Worm (Caenorhabditis elegans) whole organism, young adult: ENCODE data around the gene ooc-3.
A peak's percentile ranks its signal among the peaks of the same experiment; 100 is the strongest.

Source experiments
- B0336.3 ChIP-seq: fragments of 200-800 bp; sonication (Bioruptor generic); IDR thresholded peaks from 2 replicates; pipeline ENCODE4 v1.3.6; 2022; ENCODE audit warnings: missing genetic modification characterization, missing compliant biosample characterization
- C17E4.6 ChIP-seq: fragments of 200-800 bp; sonication (Bioruptor generic); IDR thresholded peaks from 2 replicates; pipeline ENCODE4 v1.3.6; 2022; ENCODE audit warnings: missing genetic modification reagents, missing genetic modification characterization, missing compliant biosample characterization
- D2030.7 ChIP-seq: fragments of 200-800 bp; sonication (Bioruptor generic); IDR thresholded peaks from 2 replicates; pipeline ENCODE4 v1.3.6; 2022; ENCODE audit warnings: missing genetic modification reagents, missing genetic modification characterization, missing compliant biosample characterization
- F22D6.2 ChIP-seq: sonication (generic microtip); optimal IDR thresholded peaks from 2 replicates; lab custom pipeline; 2016; ENCODE audit warnings: mild to moderate bottlenecking, missing genetic modification characterization, missing compliant biosample characterization
- F33H1.4 ChIP-seq: fragments of 200-800 bp; sonication (Bioruptor generic); IDR thresholded peaks from 2 replicates; pipeline ENCODE4 v1.3.6; 2022; ENCODE audit warnings: missing genetic modification reagents, missing genetic modification characterization, missing compliant biosample characterization
- F39B2.1 ChIP-seq: fragments of 200-800 bp; sonication (Bioruptor generic); IDR thresholded peaks from 2 replicates; pipeline ENCODE4 v1.3.6; 2022; ENCODE audit warnings: missing genetic modification reagents, missing genetic modification characterization, missing compliant biosample characterization
- F52B5.7 ChIP-seq: sonication (generic microtip); optimal IDR thresholded peaks from 2 replicates; lab custom pipeline; 2016; ENCODE audit warnings: mild to moderate bottlenecking, missing genetic modification characterization, missing compliant biosample characterization
- Y53G8AR.9 ChIP-seq: fragments of 200-800 bp; sonication (Bioruptor generic); conservative IDR thresholded peaks from 2 replicates; pipeline ENCODE4 v1.3.6; 2022; ENCODE audit warnings: missing genetic modification reagents, missing genetic modification characterization, missing compliant biosample characterization
- ZK185.1 ChIP-seq: sonication (generic microtip); optimal IDR thresholded peaks from 2 replicates; lab custom pipeline; 2016; ENCODE audit warnings: mild to moderate bottlenecking, missing genetic modification characterization, missing compliant biosample characterization; ENCODE audit not compliant: poor library complexity, severe bottlenecking
- aptf-3 ChIP-seq: fragments of 200-800 bp; sonication (Bioruptor generic); IDR thresholded peaks from 2 replicates; pipeline ENCODE4 v1.3.6; 2022; ENCODE audit warnings: missing genetic modification characterization, missing compliant biosample characterization
- attf-6 ChIP-seq: fragments of 200-800 bp; sonication (Bioruptor generic); IDR thresholded peaks from 2 replicates; pipeline ENCODE4 v1.3.6; 2022; ENCODE audit warnings: missing genetic modification reagents, missing genetic modification characterization, missing compliant biosample characterization
- bed-2 ChIP-seq: fragments of 200-800 bp; sonication (Bioruptor generic); IDR thresholded peaks from 2 replicates; pipeline ENCODE4 v1.3.6; 2022; ENCODE audit warnings: missing genetic modification reagents, missing genetic modification characterization, missing compliant biosample characterization
- ceh-40 ChIP-seq: fragments of 200-800 bp; sonication (Bioruptor generic); IDR thresholded peaks from 2 replicates; pipeline ENCODE4 v1.3.6; 2022; ENCODE audit warnings: missing genetic modification characterization, missing compliant biosample characterization
- ceh-79 ChIP-seq: sonication (generic microtip); optimal IDR thresholded peaks from 2 replicates; lab custom pipeline; 2017; ENCODE audit warnings: mild to moderate bottlenecking, missing genetic modification characterization, missing compliant biosample characterization
- egl-44 ChIP-seq: fragments of 200-800 bp; sonication (Bioruptor generic); IDR thresholded peaks from 2 replicates; pipeline ENCODE4 v1.3.6; 2022; ENCODE audit warnings: missing genetic modification reagents, missing genetic modification characterization, missing compliant biosample characterization
- egrh-3 ChIP-seq: fragments of 200-800 bp; sonication (Bioruptor generic); IDR thresholded peaks from 2 replicates; pipeline ENCODE4 v1.3.6; 2022; ENCODE audit warnings: missing genetic modification reagents, missing genetic modification characterization, missing compliant biosample characterization
- ekl-4 ChIP-seq: fragments of 200-800 bp; sonication (Bioruptor generic); IDR thresholded peaks from 2 replicates; pipeline ENCODE4 v1.3.6; 2022; ENCODE audit warnings: missing genetic modification reagents, missing genetic modification characterization, missing compliant biosample characterization
- him-1 ChIP-seq: sonication (generic microtip); optimal IDR thresholded peaks from 2 replicates; lab custom pipeline; 2016; ENCODE audit warnings: missing genotype, missing genetic modification reagents, missing genetic modification characterization, missing compliant biosample characterization
- hsf-1 ChIP-seq: fragments of 200-800 bp; sonication (Bioruptor generic); IDR thresholded peaks from 2 replicates; pipeline ENCODE4 v1.3.6; 2022; ENCODE audit warnings: missing genetic modification reagents, missing genetic modification characterization, missing compliant biosample characterization
- lin-35 ChIP-seq, 3 experiments: fragments of 150-350 bp in 2 of 3; sonication (generic microtip) in 1 of 3; optimal IDR thresholded peaks; 2 replicates each; lab custom pipeline; 2014 to 2018; ENCODE audit warnings: missing biosample characterization in 3 of 3, missing genetic modification characterization in 3 of 3, missing genetic modification reagents in 3 of 3
- lin-40 ChIP-seq: sonication (generic microtip); optimal IDR thresholded peaks from 2 replicates; lab custom pipeline; 2016; ENCODE audit warnings: missing genetic modification characterization, mild to moderate bottlenecking, missing compliant biosample characterization, missing genotype, missing genetic modification reagents
- lsl-1 ChIP-seq: fragments of 200-800 bp; sonication (Bioruptor generic); optimal IDR thresholded peaks from 2 replicates; lab custom pipeline; 2018; ENCODE audit warnings: mild to moderate bottlenecking, missing genetic modification characterization, moderate library complexity, missing compliant biosample characterization
- madf-3 ChIP-seq: fragments of 200-800 bp; sonication (Bioruptor generic); IDR thresholded peaks from 2 replicates; pipeline ENCODE4 v1.3.6; 2022; ENCODE audit warnings: missing genetic modification reagents, missing genetic modification characterization, missing compliant biosample characterization
- madf-6 ChIP-seq: fragments of 200-800 bp; sonication (Bioruptor generic); IDR thresholded peaks from 2 replicates; pipeline ENCODE4 v1.3.6; 2022; ENCODE audit warnings: missing genetic modification reagents, missing genetic modification characterization, missing compliant biosample characterization
- madf-8 ChIP-seq: fragments of 200-800 bp; sonication (Bioruptor generic); conservative IDR thresholded peaks from 2 replicates; pipeline ENCODE4 v1.3.6; 2022; ENCODE audit warnings: missing genetic modification reagents, missing genetic modification characterization, missing compliant biosample characterization
- mcd-1 ChIP-seq: fragments of 200-800 bp; sonication (Bioruptor generic); IDR thresholded peaks from 2 replicates; pipeline ENCODE4 v1.3.6; 2022; ENCODE audit warnings: missing genetic modification reagents, missing genetic modification characterization, missing compliant biosample characterization
- mxl-1 ChIP-seq: sonication (generic microtip); optimal IDR thresholded peaks from 2 replicates; lab custom pipeline; 2016; ENCODE audit warnings: missing genetic modification characterization, missing compliant biosample characterization
- nfya-2 ChIP-seq: fragments of 200-800 bp; sonication (Bioruptor generic); IDR thresholded peaks from 2 replicates; pipeline ENCODE4 v1.3.6; 2022; ENCODE audit warnings: missing genetic modification reagents, missing genetic modification characterization, missing compliant biosample characterization
- nhr-179 ChIP-seq: sonication (generic microtip); optimal IDR thresholded peaks from 2 replicates; lab custom pipeline; 2016; ENCODE audit warnings: mild to moderate bottlenecking, missing genetic modification characterization, missing compliant biosample characterization
- nhr-90 ChIP-seq: sonication (generic microtip); optimal IDR thresholded peaks from 2 replicates; lab custom pipeline; 2016; ENCODE audit warnings: missing genotype, mild to moderate bottlenecking, missing genetic modification characterization, missing compliant biosample characterization
- pbrm-1 ChIP-seq: fragments of 200-800 bp; sonication (Bioruptor generic); IDR thresholded peaks from 2 replicates; pipeline ENCODE4 v1.3.6; 2022; ENCODE audit warnings: missing genetic modification reagents, missing genetic modification characterization, missing compliant biosample characterization
- rec-8 ChIP-seq, 2 experiments: sonication (generic microtip); optimal IDR thresholded peaks; 2 replicates each; lab custom pipeline; 2016; ENCODE audit warnings: mild to moderate bottlenecking in 2 of 2, missing genetic modification characterization in 2 of 2, missing genetic modification reagents in 2 of 2, missing genotype in 2 of 2, missing biosample characterization in 1 of 2, missing compliant biosample characterization in 1 of 2, moderate library complexity in 1 of 2
- repo-1 ChIP-seq: sonication (generic microtip); optimal IDR thresholded peaks from 2 replicates; lab custom pipeline; 2017; ENCODE audit warnings: mild to moderate bottlenecking, missing genetic modification characterization, missing compliant biosample characterization
- snpc-4 ChIP-seq, 5 experiments: fragments of 150-350 bp in 1 of 5; sonication (generic microtip) in 4 of 5; optimal IDR thresholded peaks; 2 replicates each; lab custom pipeline; 2014 to 2018; ENCODE audit warnings: missing genetic modification characterization in 5 of 5, missing biosample characterization in 3 of 5, antibody characterized with exemption in 2 of 5, mild to moderate bottlenecking in 2 of 5, missing compliant biosample characterization in 2 of 5, missing genotype in 2 of 5, moderate library complexity in 2 of 5, missing genetic modification reagents in 1 of 5
- tbx-9 ChIP-seq: sonication (generic microtip); optimal IDR thresholded peaks from 2 replicates; lab custom pipeline; 2016; ENCODE audit warnings: borderline replicate concordance, missing genetic modification characterization, inconsistent platforms, missing compliant biosample characterization
- unc-130 ChIP-seq: sonication (generic microtip); optimal IDR thresholded peaks from 2 replicates; lab custom pipeline; 2016; ENCODE audit warnings: missing genetic modification reagents, missing genetic modification characterization, missing compliant biosample characterization
- xnd-1 ChIP-seq: sonication (generic microtip); optimal IDR thresholded peaks from 2 replicates; lab custom pipeline; 2016; ENCODE audit warnings: missing genotype, missing genetic modification reagents, missing genetic modification characterization, missing compliant biosample characterization
- ztf-25 ChIP-seq: fragments of 200-800 bp; sonication (Bioruptor generic); IDR thresholded peaks from 2 replicates; pipeline ENCODE4 v1.3.6; 2022; ENCODE audit warnings: missing genetic modification reagents, missing genetic modification characterization, missing compliant biosample characterization
- ztf-3 ChIP-seq: fragments of 200-800 bp; sonication (Bioruptor generic); optimal IDR thresholded peaks from 2 replicates; lab custom pipeline; 2018; ENCODE audit warnings: mild to moderate bottlenecking, missing genetic modification characterization, missing compliant biosample characterization

The ooc-3 gene

ce11 chrII:11537115-11537514, 42.0 kb upstream of the ooc-3 start (continued):
- peak; percentile 72 for TF ChIP-seq unc-130
- TF ChIP-seq lin-40 (tag; lab: Kevin White, UChicago): no peak
- TF ChIP-seq madf-3 (GFP tag; lab: Robert Waterston, UW): peak; percentile 92
- no peak for TF ChIP-seq F52B5.7 (tag; lab: Kevin White, UChicago)
- no peak for TF ChIP-seq egl-44
- TF ChIP-seq egrh-3: peak; percentile 82
- no peak for TF ChIP-seq F39B2.1
- TF ChIP-seq repo-1 (tag; lab: Kevin White, UChicago): no peak
- TF ChIP-seq tbx-9 (tag; lab: Kevin White, UChicago): no peak
- TF ChIP-seq F22D6.2 (tag; lab: Kevin White, UChicago): no peak
- no peak for TF ChIP-seq mxl-1 (tag; lab: Kevin White, UChicago)
- no peak for TF ChIP-seq ceh-79 (tag; lab: Kevin White, UChicago)
- no peak for TF ChIP-seq ceh-40 (GFP tag; lab: Robert Waterston, UW)
- peak; percentile 64 for TF ChIP-seq ekl-4
- TF ChIP-seq B0336.3 (GFP tag; lab: Robert Waterston, UW): peak; percentile 71
- peak; percentile 78 for TF ChIP-seq mcd-1 (GFP tag; lab: Robert Waterston, UW)
- peak; percentile 81; the same call in 1 of the 2 replicates for TF ChIP-seq bed-2 (GFP tag; lab: Robert Waterston, UW)
- peak; percentile 75; the same call in 1 of the 2 replicates for TF ChIP-seq pbrm-1
- peak; percentile 98 for TF ChIP-seq madf-6 (GFP tag; lab: Robert Waterston, UW)
- TF ChIP-seq C17E4.6 (GFP tag; lab: Robert Waterston, UW): peak; percentile 78
- TF ChIP-seq rec-8 (tag; optimal IDR thresholded peaks at IDR 0.05; lab: Kevin White, UChicago): no peak
- no peak for TF ChIP-seq ztf-3 (GFP tag; lab: Kevin White, UChicago)
- no peak for TF ChIP-seq aptf-3 (GFP tag; lab: Robert Waterston, UW)
- TF ChIP-seq lin-35 (GFP tag; optimal IDR thresholded peaks at IDR 0.05; lab: Kevin White, UChicago): peak in 2 of 3 experiments; percentile 38 to 44
- peak; percentile 30 for TF ChIP-seq him-1 (tag; lab: Kevin White, UChicago)
- no peak for TF ChIP-seq ztf-25 (GFP tag; lab: Robert Waterston, UW)
- TF ChIP-seq, all 124 proteins: peak for 46

DNA sequence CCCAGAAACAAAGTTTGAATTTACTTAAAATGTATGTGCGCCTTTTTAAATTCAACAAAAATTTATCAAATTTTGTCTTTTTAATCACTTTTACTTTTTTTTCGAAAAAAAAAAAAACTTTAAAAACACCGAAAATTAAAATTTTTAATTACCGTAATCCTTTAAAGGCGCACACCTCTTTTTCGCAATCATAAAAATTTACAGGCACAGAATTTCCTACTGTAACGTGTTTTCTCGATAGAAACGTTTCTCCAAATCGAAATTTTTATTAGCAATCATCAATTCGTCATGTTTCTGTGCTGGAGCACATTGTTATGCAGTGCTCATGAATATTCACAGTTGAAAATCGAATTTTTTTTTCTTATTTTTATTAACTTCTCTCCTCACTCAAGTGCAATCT, 41.4 kb upstream of the ooc-3 start:
- TF ChIP-seq hsf-1 (no peak), madf-6 (GFP tag; lab: Robert Waterston, UW) (peak; percentile 92), D2030.7 (GFP tag; lab: Robert Waterston, UW) (0 out of 2 replicates have a peak, but pooled peaks have one; percentile 28), nfya-2 (GFP tag; lab: Robert Waterston, UW) (no peak), xnd-1 (peak; percentile 72), madf-8 (GFP tag; lab: Robert Waterston, UW) (peak; percentile 93), F33H1.4 (GFP tag; lab: Robert Waterston, UW) (peak; percentile 31; the same call in 1 of the 2 replicates), nhr-179 (tag; lab: Kevin White, UChicago) (no peak), attf-6 (GFP tag; lab: Robert Waterston, UW) (no peak), lsl-1 (GFP tag; lab: Kevin White, UChicago) (peak; percentile 81)

- TF ChIP-seq F33H1.4 (GFP tag; lab: Robert Waterston, UW) (no peak), nhr-90 (tag; lab: Kevin White, UChicago) (no peak), Y53G8AR.9 (GFP tag; lab: Robert Waterston, UW) (no peak), ZK185.1 (tag; lab: Kevin White, UChicago) (no peak), snpc-4 (GFP tag; optimal IDR thresholded peaks at IDR 0.05; lab: Kevin White, UChicago) (no peak), snpc-4 (tag; optimal IDR thresholded peaks at IDR 0.05; lab: Kevin White, UChicago) (no peak)
Observed at ce11 chrII:11535924-11536323, 40.8 kb upstream of the ooc-3 start.
